Worm (Caenorhabditis elegans) whole organism, L4 larva: ENCODE results near the gene C54D10.3.

Experiments
- attf-4 ChIP-seq: sonication (generic microtip); optimal IDR thresholded peaks from 3 replicates; lab custom pipeline; 2017; ENCODE audit warnings: missing biosample characterization, missing genetic modification characterization
- ces-1 ChIP-seq: fragments of 150-350 bp; sonication (generic microtip); optimal IDR thresholded peaks from 4 replicates; lab custom pipeline; 2014; ENCODE audit warnings: missing biosample characterization, missing genetic modification reagents, missing genetic modification characterization
- daf-19 ChIP-seq: fragments of 200-800 bp; sonication (Bioruptor generic); conservative IDR thresholded peaks from 2 replicates; pipeline ENCODE4 v1.3.6; 2022; ENCODE audit warnings: missing genetic modification characterization, missing compliant biosample characterization
- egl-27 ChIP-seq: sonication (generic microtip); optimal IDR thresholded peaks from 3 replicates; lab custom pipeline; 2017; ENCODE audit warnings: missing biosample characterization, missing genetic modification reagents, missing genetic modification characterization
- lin-29 ChIP-seq: fragments of 200-800 bp; sonication (Bioruptor generic); IDR thresholded peaks from 2 replicates; pipeline ENCODE4 v1.3.6; 2022; ENCODE audit warnings: missing genetic modification reagents, missing genetic modification characterization, missing compliant biosample characterization
- nhr-76 ChIP-seq: fragments of 150-350 bp; optimal IDR thresholded peaks from 2 replicates; lab custom pipeline; 2014; ENCODE audit warnings: missing biosample characterization, missing genetic modification characterization
- pha-4 ChIP-seq, 2 experiments: fragments of 150-350 bp in 1 of 2; fragments of 200-800 bp in 1 of 2; sonication (Bioruptor generic) in 1 of 2; IDR thresholded peaks in 1 of 2; optimal IDR thresholded peaks in 1 of 2; 2 replicates each; pipeline versions ENCODE4 v1.3.6 to Lab custom; 2014 to 2022; ENCODE audit warnings: missing genetic modification characterization in 2 of 2, missing genetic modification reagents in 2 of 2, missing biosample characterization in 1 of 2, missing compliant biosample characterization in 1 of 2
- ztf-11 ChIP-seq: fragments of 150-350 bp; optimal IDR thresholded peaks from 2 replicates; lab custom pipeline; 2014; ENCODE audit warnings: missing biosample characterization, missing genetic modification characterization

DNA sequence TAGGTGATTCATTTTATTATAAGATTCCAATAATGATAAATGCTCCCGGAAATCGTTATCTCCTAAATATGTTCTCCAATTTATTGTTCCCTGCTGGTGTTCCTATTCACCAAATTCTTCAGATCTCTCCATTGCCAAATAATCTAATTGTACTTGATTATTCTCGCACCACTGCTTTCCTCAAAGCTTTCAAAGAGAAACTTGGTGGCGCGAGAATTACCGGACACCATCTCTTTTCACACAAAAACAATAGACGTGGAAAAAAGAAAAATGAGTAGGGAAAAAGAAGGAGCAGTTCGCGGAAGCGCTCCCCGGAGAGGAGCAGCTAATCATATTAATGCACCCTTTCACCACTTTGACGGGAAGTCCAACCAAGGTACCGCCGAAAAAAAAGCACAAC is 3.0 kb downstream of the C54D10.3 start:
- TF ChIP-seq attf-4 (no peak), ces-1 (no peak), daf-19 (GFP tag; lab: Robert Waterston, UW) (no peak), lin-29 (no peak), egl-27 (tag; lab: Kevin White, UChicago) (no peak), pha-4 (GFP tag; IDR thresholded peaks at IDR 0.05; lab: Robert Waterston, UW) (no peak), pha-4 (tag; optimal IDR thresholded peaks at IDR 0.05; lab: Kevin White, UChicago) (no peak), nhr-76 (tag; lab: Kevin White, UChicago) (no peak), ztf-11 (tag; lab: Kevin White, UChicago) (no peak)
